Fruit fly (Drosophila melanogaster) whole organism, wandering third instar larva: ENCODE measurements around the gene CG5326.

Experiments used
- CG32264 ChIP-seq: fragments of 200-800 bp; sonication (Bioruptor generic); optimal IDR thresholded peaks from 2 replicates; lab custom pipeline; 2016; ENCODE audit warnings: missing biosample characterization, missing genetic modification characterization
- Dfd ChIP-seq: fragments of >200 bp; optimal IDR thresholded peaks from 2 replicates; lab custom pipeline; 2017; ENCODE audit warnings: missing biosample characterization, missing genetic modification characterization
- GATAd ChIP-seq: sonication (Bioruptor generic); optimal IDR thresholded peaks from 2 replicates; lab custom pipeline; 2016; ENCODE audit warnings: missing biosample characterization, missing genetic modification characterization
- Vsx2 ChIP-seq: fragments of 200-300, 225-300 bp; sonication (Bioruptor generic); optimal IDR thresholded peaks from 2 replicates; lab custom pipeline; 2018; ENCODE audit warnings: missing biosample characterization, missing genetic modification characterization; ENCODE audit not compliant: partially characterized antibody
- br ChIP-seq: fragments of 200-800 bp; sonication (Bioruptor generic); optimal IDR thresholded peaks from 2 replicates; lab custom pipeline; 2016; ENCODE audit warnings: missing biosample characterization, missing genetic modification characterization
- dl ChIP-seq, 2 experiments: fragments of 175-275, 200-275 bp in 1 of 2; fragments of 200-275 bp in 1 of 2; sonication (Bioruptor generic); optimal IDR thresholded peaks; lab custom pipeline; 2018; ENCODE audit warnings: mild to moderate bottlenecking in 2 of 2, missing biosample characterization in 2 of 2, missing genetic modification characterization in 2 of 2, moderate library complexity in 2 of 2; ENCODE audit not compliant: partially characterized antibody in 2 of 2, insufficient read depth in 1 of 2
- dsf ChIP-seq: sonication (Bioruptor generic); optimal IDR thresholded peaks from 2 replicates; lab custom pipeline; 2016; ENCODE audit warnings: missing biosample characterization, missing genetic modification characterization, borderline replicate concordance
- foxo ChIP-seq, 2 experiments: fragments of 200-800 bp; sonication (Bioruptor generic); optimal IDR thresholded peaks; 2 replicates in 1 of 2; 3 replicates in 1 of 2; lab custom pipeline; 2016 to 2017; ENCODE audit warnings: missing biosample characterization in 2 of 2, missing genetic modification characterization in 2 of 2
- h ChIP-seq: fragments of 200-800 bp; sonication (Bioruptor generic); optimal IDR thresholded peaks from 3 replicates; lab custom pipeline; 2016; ENCODE audit warnings: missing biosample characterization, mild to moderate bottlenecking, missing genetic modification characterization
- lola ChIP-seq: fragments of >200 bp; optimal IDR thresholded peaks from 2 replicates; lab custom pipeline; 2017; ENCODE audit warnings: missing biosample characterization, missing genetic modification characterization
- rgr ChIP-seq: fragments of 200-800 bp; sonication (Bioruptor generic); optimal IDR thresholded peaks from 3 replicates; lab custom pipeline; 2016; ENCODE audit warnings: missing biosample characterization, mild to moderate bottlenecking, missing genetic modification characterization
- sage ChIP-seq: fragments of 200-800 bp; sonication (Bioruptor generic); optimal IDR thresholded peaks from 2 replicates; lab custom pipeline; 2016; ENCODE audit warnings: missing biosample characterization, mild to moderate bottlenecking, missing genetic modification characterization
- usp ChIP-seq: fragments of >200 bp; optimal IDR thresholded peaks from 2 replicates; lab custom pipeline; 2017; ENCODE audit warnings: missing biosample characterization, missing genetic modification characterization

DNA sequence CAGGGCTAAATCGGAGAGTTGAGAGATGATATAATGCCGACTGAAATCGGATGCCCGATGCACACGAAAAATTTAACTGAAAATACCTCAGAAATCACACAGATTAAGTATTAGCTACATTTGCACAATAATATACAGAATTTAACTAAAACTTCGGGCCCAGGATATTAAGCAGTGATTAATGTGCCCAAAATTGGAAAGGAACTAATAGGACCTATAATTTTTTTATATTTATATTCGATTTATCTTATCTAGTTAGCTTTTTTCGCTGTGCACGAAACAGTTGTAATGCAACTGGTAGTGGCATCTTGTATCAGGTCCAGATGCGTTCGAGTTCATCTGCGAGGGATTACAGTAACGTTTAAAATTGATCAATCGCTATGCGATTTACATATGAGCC, 842 bp downstream of the CG5326 start:
- TF ChIP-seq foxo (GFP tag; optimal IDR thresholded peaks at IDR 0.05; lab: Kevin White, UChicago) = peak in 1 of 2 experiments; percentile 14
- no peak for TF ChIP-seq usp (GFP tag; lab: Kevin White, UChicago)
- TF ChIP-seq Dfd (GFP tag; lab: Kevin White, UChicago) = no peak
- no peak for TF ChIP-seq GATAd (GFP tag; lab: Kevin White, UChicago)
- TF ChIP-seq lola (GFP tag; lab: Kevin White, UChicago) = no peak
- TF ChIP-seq dl (GFP tag; optimal IDR thresholded peaks at IDR 0.05; lab: Kevin White, UChicago; ENCODE audit: insufficient read depth in 1 of 2, partially characterized antibody in 2 of 2) = no peak
- TF ChIP-seq Vsx2 (GFP tag; lab: Kevin White, UChicago) = no peak
- no peak for TF ChIP-seq CG32264 (GFP tag; lab: Kevin White, UChicago)
- no peak for TF ChIP-seq rgr
- TF ChIP-seq sage (GFP tag; lab: Kevin White, UChicago) = no peak
- TF ChIP-seq h (GFP tag; lab: Kevin White, UChicago) = peak; percentile 13
- TF ChIP-seq dsf (GFP tag; lab: Kevin White, UChicago) = no peak
- no peak for TF ChIP-seq br (GFP tag; lab: Kevin White, UChicago)
